Worm (Caenorhabditis elegans): Measurements from ENCODE around the gene ZK1236.9.

ZK1236.9 gene

ce11 chrIII:8466735-8467134 is 31.8 kb upstream of the ZK1236.9 start, which contains the start of gene mig-39:
Gene mig-39, plus strand, starts transcription at chrIII:8467035.
- TF ChIP-seq nhr-11 (tag; optimal IDR thresholded peaks at IDR 0.05) (no peak), ceh-22 (tag; optimal IDR thresholded peaks at IDR 0.05) (no peak), nhr-232 (tag; optimal IDR thresholded peaks at IDR 0.05) (no peak), ceh-48 (tag; optimal IDR thresholded peaks at IDR 0.05) (no peak), zip-5 (tag; optimal IDR thresholded peaks at IDR 0.05) (no peak), ceh-30 (tag; optimal IDR thresholded peaks at IDR 0.05) (no peak), K02D7.2 (tag; optimal IDR thresholded peaks at IDR 0.05) (no peak), pqm-1 (tag; optimal IDR thresholded peaks at IDR 0.05) (no peak), ttx-3 (tag; optimal IDR thresholded peaks at IDR 0.05) (no peak), unc-86 (tag; optimal IDR thresholded peaks at IDR 0.05) (no peak), lin-11 (tag; optimal IDR thresholded peaks at IDR 0.05) (no peak), hlh-13 (GFP tag; optimal IDR thresholded peaks at IDR 0.05) (no peak), dve-1 (tag; optimal IDR thresholded peaks at IDR 0.05) (no peak)

ce11 chrIII:8461410-8461809 is 26.4 kb upstream of the ZK1236.9 start:
- TF ChIP-seq ceh-2 (tag; optimal IDR thresholded peaks at IDR 0.05), result no peak
- no peak for TF ChIP-seq fax-1 (tag; optimal IDR thresholded peaks at IDR 0.05)
- TF ChIP-seq unc-55 (GFP tag; optimal IDR thresholded peaks at IDR 0.05), result peak; percentile 8
- peak; percentile 40 for TF ChIP-seq ceh-31 (tag; optimal IDR thresholded peaks at IDR 0.05)
- TF ChIP-seq nfya-1 (tag; optimal IDR thresholded peaks at IDR 0.05), result peak; percentile 95
- TF ChIP-seq ceh-6 (GFP tag; optimal IDR thresholded peaks at IDR 0.05), result no peak
- no peak for TF ChIP-seq unc-86 (tag; optimal IDR thresholded peaks at IDR 0.05)
- TF ChIP-seq mec-3 (tag; optimal IDR thresholded peaks at IDR 0.05; ENCODE audit: borderline replicate concordance), result no peak
- no peak for TF ChIP-seq pha-4 (tag; optimal IDR thresholded peaks at IDR 0.05)

- TF ChIP-seq sdc-2 (tag; optimal IDR thresholded peaks at IDR 0.05), result no peak
Observed at ce11 chrIII:8457605-8458004, 22.6 kb upstream of the ZK1236.9 start.

ce11 chrIII:8451181-8451580 is 16.2 kb upstream of the ZK1236.9 start:
- TF ChIP-seq fkh-10 (GFP tag; optimal IDR thresholded peaks at IDR 0.05) (no peak), C08G9.2 (tag; optimal IDR thresholded peaks at IDR 0.05) (no peak), unc-55 (GFP tag; optimal IDR thresholded peaks at IDR 0.05) (no peak), hlh-8 (tag; optimal IDR thresholded peaks at IDR 0.05) (no peak), Y22D7AL.16 (tag; optimal IDR thresholded peaks at IDR 0.05) (no peak), lin-11 (tag; optimal IDR thresholded peaks at IDR 0.05) (no peak), ceh-24 (tag; optimal IDR thresholded peaks at IDR 0.05) (no peak), ztf-16 (tag; optimal IDR thresholded peaks at IDR 0.05) (no peak)

ce11 chrIII:8450494-8450893 is 15.5 kb upstream of the ZK1236.9 start:
- no peak for TF ChIP-seq unc-42 (tag; optimal IDR thresholded peaks at IDR 0.05)
- TF ChIP-seq eyg-1 (tag; optimal IDR thresholded peaks at IDR 0.05), result no peak
- no peak for TF ChIP-seq ceh-34 (tag; optimal IDR thresholded peaks at IDR 0.05)
- TF ChIP-seq nhr-11 (tag; optimal IDR thresholded peaks at IDR 0.05), result no peak
- no peak for TF ChIP-seq K09A11.1 (tag; optimal IDR thresholded peaks at IDR 0.05; ENCODE audit: insufficient read depth)
- TF ChIP-seq dmd-4 (tag; optimal IDR thresholded peaks at IDR 0.05; ENCODE audit: borderline replicate concordance), result no peak

- TF ChIP-seq sox-2 (GFP tag; IDR thresholded peaks at IDR 0.05) (no peak), ceh-18 (tag; optimal IDR thresholded peaks at IDR 0.05) (no peak)
Observed at ce11 chrIII:8449160-8449807, 14.3 kb upstream of the ZK1236.9 start, which contains the start of gene mrpl-32. Gene mrpl-32, plus strand, starts transcription at chrIII:8449757.
